Worm (Caenorhabditis elegans) whole organism, young adult: ENCODE data around the gene pmk-3.
A peak's percentile ranks its signal among the peaks of the same experiment; 100 is the strongest.

ENCODE experiments used
- B0019.2 ChIP-seq: fragments of 200-800 bp; sonication (Bioruptor generic); conservative IDR thresholded peaks from 2 replicates; pipeline ENCODE4 v1.3.6; 2022; ENCODE audit warnings: missing genetic modification reagents, missing genetic modification characterization, missing compliant biosample characterization
- B0261.1 ChIP-seq: sonication (generic microtip); optimal IDR thresholded peaks from 2 replicates; lab custom pipeline; 2016; ENCODE audit warnings: mild to moderate bottlenecking, missing genetic modification characterization, moderate library complexity, missing compliant biosample characterization
- C17E4.6 ChIP-seq: fragments of 200-800 bp; sonication (Bioruptor generic); IDR thresholded peaks from 2 replicates; pipeline ENCODE4 v1.3.6; 2022; ENCODE audit warnings: missing genetic modification reagents, missing genetic modification characterization, missing compliant biosample characterization
- F33H1.4 ChIP-seq: fragments of 200-800 bp; sonication (Bioruptor generic); IDR thresholded peaks from 2 replicates; pipeline ENCODE4 v1.3.6; 2022; ENCODE audit warnings: missing genetic modification reagents, missing genetic modification characterization, missing compliant biosample characterization
- F52B5.7 ChIP-seq: sonication (generic microtip); optimal IDR thresholded peaks from 2 replicates; lab custom pipeline; 2016; ENCODE audit warnings: mild to moderate bottlenecking, missing genetic modification characterization, missing compliant biosample characterization
- F55B11.4 ChIP-seq: sonication (generic microtip); optimal IDR thresholded peaks from 2 replicates; lab custom pipeline; 2016; ENCODE audit warnings: missing compliant biosample characterization, missing genetic modification characterization, borderline replicate concordance; ENCODE audit not compliant: insufficient read depth
- K11D2.4 ChIP-seq: fragments of 200-800 bp; sonication (Bioruptor generic); IDR thresholded peaks from 2 replicates; pipeline ENCODE4 v1.3.6; 2022; ENCODE audit warnings: missing genetic modification reagents, missing genetic modification characterization, missing compliant biosample characterization
- Y56A3A.18 ChIP-seq: fragments of 200-800 bp; sonication (Bioruptor generic); IDR thresholded peaks from 2 replicates; pipeline ENCODE4 v1.3.6; 2022; ENCODE audit warnings: missing genetic modification reagents, missing genetic modification characterization, missing compliant biosample characterization
- Y67H2A.10 ChIP-seq: fragments of 200-800 bp; sonication (Bioruptor generic); conservative IDR thresholded peaks from 2 replicates; pipeline ENCODE4 v1.3.6; 2022; ENCODE audit warnings: missing genetic modification reagents, missing genetic modification characterization, missing compliant biosample characterization
- akir-1 ChIP-seq: fragments of 200-800 bp; sonication (Bioruptor generic); optimal IDR thresholded peaks from 2 replicates; lab custom pipeline; 2018; ENCODE audit warnings: mild to moderate bottlenecking, missing genetic modification characterization, moderate library complexity, missing compliant biosample characterization
- aptf-3 ChIP-seq: fragments of 200-800 bp; sonication (Bioruptor generic); IDR thresholded peaks from 2 replicates; pipeline ENCODE4 v1.3.6; 2022; ENCODE audit warnings: missing genetic modification characterization, missing compliant biosample characterization
- ceh-100 ChIP-seq: fragments of 200-800 bp; sonication (Bioruptor generic); IDR thresholded peaks from 2 replicates; pipeline ENCODE4 v1.3.6; 2022; ENCODE audit warnings: missing genetic modification reagents, missing genetic modification characterization, missing compliant biosample characterization
- ceh-27 ChIP-seq: fragments of 200-800 bp; sonication (Bioruptor generic); optimal IDR thresholded peaks from 2 replicates; lab custom pipeline; 2018; ENCODE audit warnings: mild to moderate bottlenecking, missing genetic modification characterization, moderate library complexity, missing compliant biosample characterization
- ceh-40 ChIP-seq: fragments of 200-800 bp; sonication (Bioruptor generic); IDR thresholded peaks from 2 replicates; pipeline ENCODE4 v1.3.6; 2022; ENCODE audit warnings: missing genetic modification characterization, missing compliant biosample characterization
- ceh-91 ChIP-seq: fragments of 200-800 bp; sonication (Bioruptor generic); IDR thresholded peaks from 2 replicates; pipeline ENCODE4 v1.3.6; 2022; ENCODE audit warnings: missing genetic modification reagents, missing genetic modification characterization, missing compliant biosample characterization
- dpl-1 ChIP-seq: fragments of 150-350 bp; optimal IDR thresholded peaks from 2 replicates; lab custom pipeline; 2014; ENCODE audit warnings: missing biosample characterization, missing genetic modification reagents, missing genetic modification characterization
- efl-1 ChIP-seq: fragments of 150-350 bp; optimal IDR thresholded peaks from 2 replicates; lab custom pipeline; 2014; ENCODE audit warnings: missing biosample characterization, missing genetic modification reagents, missing genetic modification characterization
- ets-4 ChIP-seq: fragments of 200-800 bp; sonication (Bioruptor generic); optimal IDR thresholded peaks from 2 replicates; lab custom pipeline; 2018; ENCODE audit warnings: mild to moderate bottlenecking, missing genetic modification characterization, missing compliant biosample characterization
- hlh-12 ChIP-seq: sonication (generic microtip); optimal IDR thresholded peaks from 2 replicates; lab custom pipeline; 2016; ENCODE audit warnings: missing genetic modification characterization, missing compliant biosample characterization
- hlh-26 ChIP-seq: fragments of 200-800 bp; sonication (Bioruptor generic); conservative IDR thresholded peaks from 2 replicates; pipeline ENCODE4 v1.3.6; 2022; ENCODE audit warnings: missing genetic modification reagents, missing genetic modification characterization, missing compliant biosample characterization
- hmg-1.2 ChIP-seq: fragments of 200-800 bp; sonication (Bioruptor generic); IDR thresholded peaks from 2 replicates; pipeline ENCODE4 v1.3.6; 2022; ENCODE audit warnings: missing genetic modification reagents, missing genetic modification characterization, missing compliant biosample characterization
- let-526 ChIP-seq: fragments of 200-800 bp; sonication (Bioruptor generic); IDR thresholded peaks from 2 replicates; pipeline ENCODE4 v1.3.6; 2022; ENCODE audit warnings: missing genetic modification reagents, missing genetic modification characterization, missing compliant biosample characterization
- lin-26 ChIP-seq: fragments of 200-800 bp; sonication (Bioruptor generic); IDR thresholded peaks from 2 replicates; pipeline ENCODE4 v1.3.6; 2022; ENCODE audit warnings: missing genetic modification reagents, missing genetic modification characterization, missing compliant biosample characterization
- lin-54 ChIP-seq: fragments of 200-800 bp; sonication (Bioruptor generic); optimal IDR thresholded peaks from 2 replicates; lab custom pipeline; 2018; ENCODE audit warnings: mild to moderate bottlenecking, missing genetic modification characterization, missing compliant biosample characterization
- lir-1 ChIP-seq: fragments of 200-800 bp; sonication (Bioruptor generic); conservative IDR thresholded peaks from 2 replicates; pipeline ENCODE4 v1.3.6; 2022; ENCODE audit warnings: missing genetic modification reagents, missing genetic modification characterization, missing compliant biosample characterization
- madf-10 ChIP-seq: sonication (generic microtip); optimal IDR thresholded peaks from 2 replicates; lab custom pipeline; 2016; ENCODE audit warnings: mild to moderate bottlenecking, missing genetic modification characterization, missing compliant biosample characterization
- nfya-1 ChIP-seq: sonication (generic microtip); optimal IDR thresholded peaks from 2 replicates; lab custom pipeline; 2017; ENCODE audit warnings: antibody characterized with exemption, missing compliant biosample characterization, missing genetic modification characterization, borderline replicate concordance; ENCODE audit not compliant: insufficient read depth
- nfya-2 ChIP-seq: fragments of 200-800 bp; sonication (Bioruptor generic); IDR thresholded peaks from 2 replicates; pipeline ENCODE4 v1.3.6; 2022; ENCODE audit warnings: missing genetic modification reagents, missing genetic modification characterization, missing compliant biosample characterization
- nhr-179 ChIP-seq: sonication (generic microtip); optimal IDR thresholded peaks from 2 replicates; lab custom pipeline; 2016; ENCODE audit warnings: mild to moderate bottlenecking, missing genetic modification characterization, missing compliant biosample characterization
- nhr-27 ChIP-seq: fragments of 200-800 bp; sonication (Bioruptor generic); optimal IDR thresholded peaks from 2 replicates; lab custom pipeline; 2018; ENCODE audit warnings: mild to moderate bottlenecking, missing genetic modification characterization, moderate library complexity, missing compliant biosample characterization
- nhr-80 ChIP-seq: sonication (generic microtip); optimal IDR thresholded peaks from 2 replicates; lab custom pipeline; 2016; ENCODE audit warnings: missing genetic modification characterization, missing compliant biosample characterization
- pbrm-1 ChIP-seq: fragments of 200-800 bp; sonication (Bioruptor generic); IDR thresholded peaks from 2 replicates; pipeline ENCODE4 v1.3.6; 2022; ENCODE audit warnings: missing genetic modification reagents, missing genetic modification characterization, missing compliant biosample characterization
- rpc-1 ChIP-seq, 2 experiments: fragments of 150-350 bp in 1 of 2; sonication (generic microtip) in 1 of 2; optimal IDR thresholded peaks; 2 replicates each; lab custom pipeline; 2014 to 2018; ENCODE audit warnings: missing biosample characterization in 1 of 2, missing genetic modification characterization in 1 of 2, missing genetic modification reagents in 1 of 2, missing genotype in 1 of 2
- snpc-1.3 ChIP-seq: sonication (generic microtip); optimal IDR thresholded peaks from 2 replicates; lab custom pipeline; 2017; ENCODE audit warnings: missing genetic modification characterization, mild to moderate bottlenecking, missing compliant biosample characterization, antibody characterized with exemption, moderate library complexity, missing genotype, missing genetic modification reagents; ENCODE audit not compliant: insufficient read depth
- snpc-4 ChIP-seq, 5 experiments: fragments of 150-350 bp in 1 of 5; sonication (generic microtip) in 4 of 5; optimal IDR thresholded peaks; 2 replicates each; lab custom pipeline; 2014 to 2018; ENCODE audit warnings: missing genetic modification characterization in 5 of 5, missing biosample characterization in 3 of 5, antibody characterized with exemption in 2 of 5, mild to moderate bottlenecking in 2 of 5, missing compliant biosample characterization in 2 of 5, missing genotype in 2 of 5, moderate library complexity in 2 of 5, missing genetic modification reagents in 1 of 5
- tlf-1 ChIP-seq: fragments of 200-800 bp; sonication (Bioruptor generic); optimal IDR thresholded peaks from 2 replicates; lab custom pipeline; 2018; ENCODE audit warnings: mild to moderate bottlenecking, missing genetic modification characterization, missing compliant biosample characterization
- xnd-1 ChIP-seq: sonication (generic microtip); optimal IDR thresholded peaks from 2 replicates; lab custom pipeline; 2016; ENCODE audit warnings: missing genotype, missing genetic modification reagents, missing genetic modification characterization, missing compliant biosample characterization
- zfh-2 ChIP-seq: fragments of 200-800 bp; sonication (Bioruptor generic); conservative IDR thresholded peaks from 2 replicates; pipeline ENCODE4 v1.3.6; 2022; ENCODE audit warnings: missing genetic modification reagents, missing genetic modification characterization, missing compliant biosample characterization
- ztf-18 ChIP-seq: sonication (generic microtip); optimal IDR thresholded peaks from 2 replicates; lab custom pipeline; 2016; ENCODE audit warnings: missing genotype, mild to moderate bottlenecking, missing genetic modification characterization, missing compliant biosample characterization
- ztf-6 ChIP-seq: fragments of 200-800 bp; sonication (Bioruptor generic); IDR thresholded peaks from 2 replicates; pipeline ENCODE4 v1.3.6; 2022; ENCODE audit warnings: missing genetic modification reagents, missing genetic modification characterization, missing compliant biosample characterization

Gene pmk-3

ce11 chrIV:8170264-8170663 is 31.2 kb downstream of the pmk-3 start:
- peak; percentile 70; the same call in 1 of the 2 replicates for TF ChIP-seq hmg-1.2 (GFP tag; lab: Robert Waterston, UW)
- TF ChIP-seq nhr-27 (tag; lab: Kevin White, UChicago): no peak

DNA sequence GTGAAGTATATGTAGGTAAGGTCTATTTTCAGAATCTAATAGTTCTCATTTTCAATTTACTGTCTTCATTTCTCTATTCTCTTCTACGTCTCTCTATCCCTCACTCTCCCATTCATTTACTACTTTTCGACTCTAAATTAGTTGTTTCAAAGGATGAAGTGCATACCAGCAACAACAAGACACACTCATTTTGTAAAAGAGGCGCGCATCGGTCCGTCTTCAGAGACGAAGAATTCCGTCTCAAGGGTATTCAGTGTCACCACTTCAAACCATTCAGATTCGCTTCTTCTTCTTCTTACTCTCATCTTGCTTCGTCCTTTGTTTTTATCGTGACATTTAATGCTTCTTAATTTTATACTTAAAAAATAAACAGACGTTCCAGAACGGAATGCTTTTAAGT is 32.4 kb downstream of the pmk-3 start:
- TF ChIP-seq hlh-12 (tag; lab: Kevin White, UChicago) (no peak), ceh-27 (peak; percentile 66)

ce11 chrIV:8173610-8174009 is 34.6 kb downstream of the pmk-3 start:
- TF ChIP-seq akir-1 (GFP tag; lab: Kevin White, UChicago): no peak
- no peak for TF ChIP-seq aptf-3 (GFP tag; lab: Robert Waterston, UW)
- no peak for TF ChIP-seq B0261.1
- TF ChIP-seq rpc-1 (optimal IDR thresholded peaks at IDR 0.05; lab: Kevin White, UChicago): no peak
- no peak for TF ChIP-seq rpc-1 (tag; optimal IDR thresholded peaks at IDR 0.05; lab: Kevin White, UChicago)
- no peak for TF ChIP-seq lir-1 (GFP tag; lab: Robert Waterston, UW)
- TF ChIP-seq snpc-4 (GFP tag; optimal IDR thresholded peaks at IDR 0.05; lab: Kevin White, UChicago): no peak
- TF ChIP-seq snpc-4 (tag; optimal IDR thresholded peaks at IDR 0.05; lab: Kevin White, UChicago): no peak
- TF ChIP-seq nhr-179 (tag; lab: Kevin White, UChicago): no peak
- no peak for TF ChIP-seq nfya-1
- no peak for TF ChIP-seq F33H1.4
- TF ChIP-seq tlf-1: no peak
- no peak for TF ChIP-seq C17E4.6 (GFP tag; lab: Robert Waterston, UW)
- no peak for TF ChIP-seq Y56A3A.18
- no peak for TF ChIP-seq efl-1 (GFP tag; lab: Kevin White, UChicago)
- no peak for TF ChIP-seq lin-26
- TF ChIP-seq Y67H2A.10 (GFP tag; lab: Robert Waterston, UW): no peak
- no peak for TF ChIP-seq ztf-6 (GFP tag; lab: Robert Waterston, UW)
- TF ChIP-seq madf-10 (tag; lab: Kevin White, UChicago): no peak
- TF ChIP-seq K11D2.4 (GFP tag; lab: Robert Waterston, UW): no peak
- no peak for TF ChIP-seq F55B11.4 (tag; lab: Kevin White, UChicago)

ce11 chrIV:8174792-8175191 is 35.8 kb downstream of the pmk-3 start:
- TF ChIP-seq ets-4 (peak; percentile 23), nhr-80 (tag; lab: Kevin White, UChicago) (peak; percentile 91), let-526 (GFP tag; lab: Robert Waterston, UW) (no peak)

DNA sequence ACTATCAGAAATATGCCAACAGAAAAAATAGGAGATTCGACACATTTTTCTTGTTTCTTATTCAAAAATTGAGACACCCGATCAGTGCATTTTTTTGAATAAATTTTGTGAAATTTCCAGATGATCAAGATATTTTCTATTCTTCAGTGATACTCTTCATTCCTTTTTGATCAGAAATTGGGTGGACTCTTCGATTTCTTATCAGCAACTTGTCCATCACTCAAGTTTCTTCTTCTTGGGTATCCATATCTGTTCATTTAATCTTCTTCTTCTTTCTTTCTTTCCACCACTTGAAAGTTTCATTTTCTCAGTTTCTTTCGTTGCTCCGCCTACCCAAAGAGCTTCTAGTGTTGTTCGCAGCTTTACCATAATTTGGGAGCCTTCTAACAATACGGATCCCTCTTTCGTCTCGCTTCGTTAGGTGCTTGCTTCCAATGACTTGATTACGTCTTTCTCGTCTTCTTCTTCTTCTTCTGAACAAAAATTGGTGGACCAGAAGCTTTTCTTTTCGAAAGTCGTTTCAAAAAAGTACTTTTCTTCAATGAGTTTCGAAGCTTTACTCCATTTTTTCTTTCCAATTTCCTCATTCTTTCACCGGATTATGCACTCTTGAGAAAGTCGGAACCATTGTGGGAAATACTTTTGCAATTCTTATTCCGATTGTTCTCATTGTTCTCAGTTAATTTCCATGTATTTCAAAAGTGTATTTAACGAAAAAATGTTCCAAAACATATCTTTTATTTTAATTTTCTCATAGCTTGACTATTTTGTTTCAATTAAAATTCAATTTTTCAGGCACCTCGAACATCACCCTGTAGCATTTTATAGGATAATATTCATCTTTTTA is 36.9 kb downstream of the pmk-3 start, which contains the start of gene pct-1:
Gene pct-1, plus strand, starts transcription at position 797 of the 847 bp plus-strand sequence.
- TF ChIP-seq nfya-2 (GFP tag; lab: Robert Waterston, UW): no peak
- TF ChIP-seq hlh-26 (GFP tag; lab: Robert Waterston, UW): no peak
- no peak for TF ChIP-seq ceh-100 (GFP tag; lab: Robert Waterston, UW)
- TF ChIP-seq pbrm-1 (GFP tag; lab: Robert Waterston, UW): no peak
- no peak for TF ChIP-seq lin-54 (GFP tag; lab: Kevin White, UChicago)
- no peak for TF ChIP-seq B0261.1
- TF ChIP-seq xnd-1 (tag; lab: Kevin White, UChicago): no peak
- no peak for TF ChIP-seq B0019.2 (GFP tag; lab: Robert Waterston, UW)
- no peak for TF ChIP-seq F52B5.7 (tag; lab: Kevin White, UChicago)
- no peak for TF ChIP-seq F33H1.4
- TF ChIP-seq F55B11.4 (tag; lab: Kevin White, UChicago): no peak
- no peak for TF ChIP-seq ceh-40 (GFP tag; lab: Robert Waterston, UW)
- TF ChIP-seq dpl-1 (GFP tag; lab: Kevin White, UChicago): no peak
- no peak for TF ChIP-seq hlh-12 (tag; lab: Kevin White, UChicago)
- TF ChIP-seq ztf-18 (tag; lab: Kevin White, UChicago): no peak
- TF ChIP-seq snpc-1.3 (tag; lab: Kevin White, UChicago): no peak
- TF ChIP-seq zfh-2 (GFP tag; lab: Robert Waterston, UW): no peak
- TF ChIP-seq ceh-91 (GFP tag; lab: Robert Waterston, UW): no peak
